Fruit fly (Drosophila melanogaster) whole organism, adult: Measurements from ENCODE around the gene Spg7.

ENCODE experiments used
- CG11617 ChIP-seq: fragments of 200-800 bp; sonication (Bioruptor generic); optimal IDR thresholded peaks from 2 replicates; lab custom pipeline; 2017; ENCODE audit warnings: mild to moderate bottlenecking, missing biosample characterization, missing genetic modification reagents, missing genetic modification characterization
- CG12768 ChIP-seq: fragments of 200-800 bp; sonication (Bioruptor generic); optimal IDR thresholded peaks from 2 replicates; lab custom pipeline; 2017; ENCODE audit warnings: missing biosample characterization, missing genetic modification characterization, mild to moderate bottlenecking, moderate library complexity, missing genetic modification reagents
- CG14711 ChIP-seq: fragments of 200-800 bp; sonication (Bioruptor generic); optimal IDR thresholded peaks from 2 replicates; lab custom pipeline; 2018; ENCODE audit warnings: missing biosample characterization, mild to moderate bottlenecking, missing genetic modification characterization, moderate library complexity
- CG1620 ChIP-seq: fragments of 200-800 bp; sonication (Bioruptor generic); optimal IDR thresholded peaks from 2 replicates; lab custom pipeline; 2016; ENCODE audit warnings: missing biosample characterization, missing genetic modification characterization
- CG33017 ChIP-seq: fragments of 200-800 bp; sonication (Bioruptor generic); optimal IDR thresholded peaks from 2 replicates; lab custom pipeline; 2018; ENCODE audit warnings: missing biosample characterization, mild to moderate bottlenecking, missing genetic modification characterization, moderate library complexity
- CG5204 ChIP-seq: fragments of 200-800 bp; sonication (Bioruptor generic); optimal IDR thresholded peaks from 2 replicates; lab custom pipeline; 2016; ENCODE audit warnings: missing biosample characterization, missing genetic modification characterization
- CG7045 ChIP-seq: fragments of 200-800 bp; sonication (Bioruptor generic); optimal IDR thresholded peaks from 2 replicates; lab custom pipeline; 2017; ENCODE audit warnings: missing biosample characterization, mild to moderate bottlenecking, missing genetic modification characterization
- CG7101 ChIP-seq: fragments of 200-800 bp; sonication (Bioruptor generic); optimal IDR thresholded peaks from 2 replicates; lab custom pipeline; 2018; ENCODE audit warnings: missing biosample characterization, mild to moderate bottlenecking, missing genetic modification characterization, moderate library complexity
- Clk ChIP-seq: fragments of 200-800 bp; sonication (Bioruptor generic); optimal IDR thresholded peaks from 2 replicates; lab custom pipeline; 2017; ENCODE audit warnings: missing biosample characterization, missing genetic modification characterization
- Crg-1 ChIP-seq: fragments of 200-800 bp; sonication (Bioruptor generic); optimal IDR thresholded peaks from 2 replicates; lab custom pipeline; 2016; ENCODE audit warnings: missing biosample characterization, missing genetic modification characterization
- Hr96 ChIP-seq: fragments of 200-800 bp; sonication (Bioruptor generic); optimal IDR thresholded peaks from 2 replicates; lab custom pipeline; 2016; ENCODE audit warnings: missing biosample characterization, missing genetic modification characterization
- Mnt ChIP-seq: fragments of 200-800 bp; sonication (Bioruptor generic); optimal IDR thresholded peaks from 2 replicates; lab custom pipeline; 2016; ENCODE audit warnings: missing biosample characterization, mild to moderate bottlenecking, missing genetic modification characterization
- bab1 ChIP-seq: fragments of 200-800 bp; sonication (Bioruptor generic); optimal IDR thresholded peaks from 3 replicates; lab custom pipeline; 2019; ENCODE audit warnings: missing biosample characterization, mild to moderate bottlenecking, missing genetic modification characterization, moderate library complexity
- cic ChIP-seq: fragments of 200-800 bp; sonication (Bioruptor generic); optimal IDR thresholded peaks from 2 replicates; lab custom pipeline; 2017; ENCODE audit warnings: missing biosample characterization, mild to moderate bottlenecking, missing genetic modification characterization, moderate library complexity
- cnc ChIP-seq, 2 experiments: fragments of >200 bp; optimal IDR thresholded peaks; 2 replicates each; lab custom pipeline; 2017
- kay ChIP-seq: fragments of 200-800 bp; sonication (Bioruptor generic); peaks from one replicate; lab custom pipeline; 2016; ENCODE audit warnings: missing biosample characterization, missing genetic modification characterization, borderline replicate concordance
- ovo ChIP-seq: fragments of 200-800 bp; sonication (Bioruptor generic); optimal IDR thresholded peaks from 2 replicates; lab custom pipeline; 2016; ENCODE audit warnings: missing biosample characterization, missing genetic modification characterization
- pad ChIP-seq: fragments of 200-800 bp; sonication (Bioruptor generic); optimal IDR thresholded peaks from 3 replicates; lab custom pipeline; 2017; ENCODE audit warnings: missing biosample characterization, missing genetic modification characterization, mild to moderate bottlenecking, moderate library complexity, missing genetic modification reagents
- tj ChIP-seq: fragments of 200-800 bp; sonication (Bioruptor generic); optimal IDR thresholded peaks from 3 replicates; lab custom pipeline; 2017; ENCODE audit warnings: missing biosample characterization, mild to moderate bottlenecking, missing genetic modification characterization, moderate library complexity
- toe ChIP-seq: fragments of 200-800 bp; sonication (Bioruptor generic); optimal IDR thresholded peaks from 2 replicates; lab custom pipeline; 2016; ENCODE audit warnings: missing biosample characterization, missing genetic modification characterization

The Spg7 gene

DNA sequence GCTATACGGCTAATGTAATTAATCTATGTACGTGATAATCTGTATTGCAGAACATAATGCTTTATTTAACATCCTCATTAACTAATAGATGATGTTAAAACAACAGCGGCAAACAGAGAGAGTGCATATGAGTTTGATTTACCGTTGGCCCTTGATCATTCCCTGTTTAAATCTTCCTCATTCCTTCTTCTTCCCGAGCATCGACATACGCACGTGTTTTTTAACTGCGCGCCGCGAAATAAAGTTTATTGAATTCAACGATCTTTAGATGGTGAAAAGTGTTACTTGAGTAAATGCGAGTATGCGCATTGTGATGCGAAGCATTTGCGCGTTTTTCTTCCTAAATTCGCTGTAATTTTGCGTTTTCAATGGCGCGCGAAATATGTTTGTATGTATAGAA is 42.1 kb upstream of the Spg7 start, which contains the start of gene kirre:
Gene kirre (plus strand): TSS at position 301 of the 400 bp plus-strand sequence.
- TF ChIP-seq CG11617 (GFP tag; lab: Kevin White, UChicago) (no peak), Clk (no peak), cic (GFP tag; lab: Kevin White, UChicago) (no peak), Crg-1 (GFP tag; lab: Kevin White, UChicago) (no peak), CG14711 (tag; lab: Kevin White, UChicago) (no peak), Mnt (GFP tag; lab: Kevin White, UChicago) (no peak), pad (no peak), CG12768 (GFP tag; lab: Kevin White, UChicago) (no peak), CG33017 (tag; lab: Kevin White, UChicago) (no peak), toe (GFP tag; lab: Kevin White, UChicago) (no peak), Hr96 (GFP tag; lab: Kevin White, UChicago) (no peak), tj (GFP tag; lab: Kevin White, UChicago) (no peak), CG7045 (no peak), CG1620 (no peak), cnc (optimal IDR thresholded peaks at IDR 0.05; lab: Kevin White, UChicago) (no peak), CG7101 (tag; lab: Kevin White, UChicago) (no peak), CG5204 (GFP tag; lab: Kevin White, UChicago) (no peak), kay (GFP tag; lab: Kevin White, UChicago) (no peak), bab1 (no peak)

DNA sequence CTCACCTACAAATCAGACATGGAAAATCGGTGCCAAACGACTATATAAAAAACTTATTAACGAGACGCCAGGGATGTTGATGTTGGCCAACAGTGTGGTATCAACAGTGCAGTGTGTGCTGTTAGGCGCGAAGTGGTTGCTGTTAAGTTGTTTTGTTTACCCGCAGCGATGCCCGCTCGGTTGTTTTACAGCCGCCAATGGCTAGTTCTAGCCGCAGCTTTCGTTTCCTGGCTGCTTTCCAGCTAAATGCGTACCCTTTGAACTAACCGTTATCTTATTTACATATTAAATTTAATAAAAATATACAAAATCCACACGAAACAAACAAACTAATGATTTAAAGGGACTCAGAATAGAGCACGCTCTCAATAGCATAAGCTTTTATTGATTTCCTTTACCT is 40.7 kb upstream of the Spg7 start, which contains the start of gene crm:
Gene crm (minus strand): TSS at position 111 of the 400 bp plus-strand sequence.
- peak; percentile 37 for TF ChIP-seq CG7101 (tag; lab: Kevin White, UChicago)
- no peak for TF ChIP-seq kay (GFP tag; lab: Kevin White, UChicago)
- peak; percentile 54 for TF ChIP-seq Mnt (GFP tag; lab: Kevin White, UChicago)
- TF ChIP-seq ovo, result peak; percentile 86

DNA sequence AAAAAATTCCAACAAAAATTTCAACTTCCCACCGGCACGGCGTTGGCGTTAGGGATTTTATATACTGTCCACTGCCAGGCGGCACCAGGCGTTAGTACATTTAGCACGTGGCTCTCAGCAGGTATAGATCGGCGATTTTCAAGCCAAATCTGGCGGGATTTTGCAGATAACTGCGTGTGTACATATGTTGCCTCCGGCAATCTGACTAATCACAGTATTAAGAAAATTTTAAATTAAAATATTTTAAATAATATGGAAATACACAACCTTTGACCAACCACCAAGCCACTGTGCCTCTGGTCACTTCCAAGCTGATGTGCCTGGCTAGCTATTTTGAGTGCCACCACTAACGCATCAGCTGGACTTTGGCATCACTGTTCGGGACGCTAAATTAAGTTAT is 34.1 kb upstream of the Spg7 start, which contains the start of the genes ttm50 and CG2712:
Gene ttm50 (minus strand): TSS at position 64 of the 400 bp plus-strand sequence.
Gene CG2712 (plus strand): TSS at position 343 of the 400 bp plus-strand sequence.
- TF ChIP-seq Clk, result peak; percentile 45
- peak; percentile 63 for TF ChIP-seq CG12768 (GFP tag; lab: Kevin White, UChicago)
- TF ChIP-seq CG14711 (tag; lab: Kevin White, UChicago), result peak; percentile 50
- no peak for TF ChIP-seq kay (GFP tag; lab: Kevin White, UChicago)
- peak; percentile 32 for TF ChIP-seq Crg-1 (GFP tag; lab: Kevin White, UChicago)
- TF ChIP-seq pad, result peak; percentile 60
- no peak for TF ChIP-seq CG5204 (GFP tag; lab: Kevin White, UChicago)
- peak; percentile 35 for TF ChIP-seq tj (GFP tag; lab: Kevin White, UChicago)
- peak; percentile 68 for TF ChIP-seq CG7101 (tag; lab: Kevin White, UChicago)
- TF ChIP-seq cnc (optimal IDR thresholded peaks at IDR 0.05; lab: Kevin White, UChicago), result no peak
- peak; percentile 40 for TF ChIP-seq CG7045
- peak; percentile 77 for TF ChIP-seq CG11617 (GFP tag; lab: Kevin White, UChicago)
- TF ChIP-seq ovo, result peak; percentile 44
- TF ChIP-seq toe (GFP tag; lab: Kevin White, UChicago), result no peak
- TF ChIP-seq CG33017 (tag; lab: Kevin White, UChicago), result peak; percentile 29
- no peak for TF ChIP-seq Hr96 (GFP tag; lab: Kevin White, UChicago)
- TF ChIP-seq Mnt (GFP tag; lab: Kevin White, UChicago), result peak; percentile 98
- TF ChIP-seq CG1620, result peak; percentile 66
- TF ChIP-seq bab1, result peak; percentile 77
- no peak for TF ChIP-seq cic (GFP tag; lab: Kevin White, UChicago)

DNA sequence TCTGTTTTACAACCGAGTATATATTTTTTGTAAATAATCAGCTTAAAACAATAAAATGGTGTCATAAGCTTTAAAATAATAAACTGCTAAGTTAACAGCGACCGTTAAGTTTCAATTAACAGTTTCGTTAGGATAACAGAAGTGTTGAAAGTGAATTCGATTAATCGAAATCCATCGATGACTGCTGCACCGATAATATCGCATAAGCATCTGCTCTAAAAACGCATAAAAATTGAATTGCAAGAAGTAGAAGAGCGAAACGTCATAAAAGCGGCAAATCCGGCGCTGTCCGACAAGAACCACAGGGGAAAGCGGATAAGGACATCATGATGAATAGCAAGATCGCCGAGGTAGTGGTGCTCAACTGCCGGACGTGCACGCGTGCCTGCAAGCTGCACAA is 29.5 kb upstream of the Spg7 start, which contains the start of gene dwg:
Gene dwg (plus strand): TSS at position 193 of the 400 bp plus-strand sequence.
- TF ChIP-seq bab1, result peak; percentile 29
- TF ChIP-seq Clk, result no peak
- TF ChIP-seq CG1620, result no peak
- no peak for TF ChIP-seq CG5204 (GFP tag; lab: Kevin White, UChicago)
- no peak for TF ChIP-seq CG14711 (tag; lab: Kevin White, UChicago)
- no peak for TF ChIP-seq CG12768 (GFP tag; lab: Kevin White, UChicago)
- no peak for TF ChIP-seq cic (GFP tag; lab: Kevin White, UChicago)
- TF ChIP-seq Crg-1 (GFP tag; lab: Kevin White, UChicago), result no peak

DNA sequence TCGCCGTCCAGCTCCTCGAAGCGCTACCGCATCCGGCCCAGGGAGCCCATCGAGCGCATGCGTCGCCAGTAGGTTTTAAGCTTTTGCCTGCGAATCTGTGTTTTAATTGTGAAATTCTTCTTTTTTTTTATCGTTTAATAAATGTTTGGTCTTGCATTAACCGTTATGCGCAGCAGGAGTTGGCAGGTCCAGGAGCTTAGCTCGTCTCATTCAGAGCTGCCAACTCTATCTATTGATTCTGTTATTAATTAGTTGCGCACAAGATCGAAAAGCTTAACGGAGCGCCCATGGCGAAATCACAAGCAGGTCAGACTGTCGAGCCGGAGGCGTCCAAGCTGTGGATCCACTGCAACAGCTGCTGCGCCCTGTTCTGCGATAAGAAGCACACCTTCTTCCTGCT is 28.4 kb upstream of the Spg7 start, which contains the start of gene vilya:
Gene vilya (plus strand): TSS at position 259 of the 400 bp plus-strand sequence.
- TF ChIP-seq CG14711 (tag; lab: Kevin White, UChicago) (no peak), bab1 (no peak), CG7101 (tag; lab: Kevin White, UChicago) (no peak), Crg-1 (GFP tag; lab: Kevin White, UChicago) (no peak), pad (no peak)

DNA sequence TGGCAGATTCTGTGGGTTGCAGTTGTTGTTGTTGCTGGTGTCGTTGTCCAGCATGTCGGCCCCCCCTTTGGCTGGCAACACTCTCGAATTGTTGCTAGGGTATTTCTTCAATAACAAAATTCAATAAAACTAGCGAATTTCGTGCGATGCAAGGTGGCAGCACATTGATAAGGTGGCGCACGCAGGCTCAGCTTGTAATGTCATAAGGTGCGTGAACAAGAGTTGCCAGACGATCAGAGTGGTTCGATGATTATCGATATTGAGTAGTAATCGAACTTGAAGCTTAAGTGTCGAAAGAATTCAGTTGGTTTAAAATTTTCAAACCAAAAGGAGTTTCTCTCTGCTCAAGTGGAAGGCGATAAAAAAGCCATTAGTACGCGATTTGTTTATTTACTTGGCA is 22.1 kb upstream of the Spg7 start, which contains the start of gene CG2701:
Gene CG2701 (minus strand): TSS at position 206 of the 400 bp plus-strand sequence.
- TF ChIP-seq CG1620, result peak; percentile 19
- no peak for TF ChIP-seq toe (GFP tag; lab: Kevin White, UChicago)
- no peak for TF ChIP-seq ovo
- TF ChIP-seq CG11617 (GFP tag; lab: Kevin White, UChicago), result no peak
- TF ChIP-seq CG5204 (GFP tag; lab: Kevin White, UChicago), result no peak
- TF ChIP-seq kay (GFP tag; lab: Kevin White, UChicago), result no peak
- TF ChIP-seq CG12768 (GFP tag; lab: Kevin White, UChicago), result no peak
- TF ChIP-seq bab1, result peak; percentile 72
- no peak for TF ChIP-seq Crg-1 (GFP tag; lab: Kevin White, UChicago)
- no peak for TF ChIP-seq CG14711 (tag; lab: Kevin White, UChicago)
- peak; percentile 40 for TF ChIP-seq Mnt (GFP tag; lab: Kevin White, UChicago)
- TF ChIP-seq cnc (optimal IDR thresholded peaks at IDR 0.05; lab: Kevin White, UChicago), result no peak
- no peak for TF ChIP-seq CG7101 (tag; lab: Kevin White, UChicago)
- TF ChIP-seq CG7045, result no peak
- TF ChIP-seq cic (GFP tag; lab: Kevin White, UChicago), result no peak
- no peak for TF ChIP-seq CG33017 (tag; lab: Kevin White, UChicago)
- TF ChIP-seq tj (GFP tag; lab: Kevin White, UChicago), result no peak
